Fruit fly (Drosophila melanogaster) whole organism, wandering third instar larva: ENCODE data around the gene Pdfr.
A peak's percentile ranks its signal among the peaks of the same experiment; 100 is the strongest.

Experiments
- Abd-B ChIP-seq: fragments of >200 bp; optimal IDR thresholded peaks from 2 replicates; lab custom pipeline; 2017; ENCODE audit warnings: missing biosample characterization, missing genetic modification characterization
- CG9705 ChIP-seq: fragments of 200-800 bp; sonication (Bioruptor generic); optimal IDR thresholded peaks from 2 replicates; lab custom pipeline; 2018; ENCODE audit warnings: missing biosample characterization, mild to moderate bottlenecking, missing genetic modification characterization
- CrebA ChIP-seq: fragments of 200-800 bp; sonication (Bioruptor generic); optimal IDR thresholded peaks from 2 replicates; lab custom pipeline; 2016; ENCODE audit warnings: missing biosample characterization, mild to moderate bottlenecking, missing genetic modification characterization, borderline replicate concordance
- Dif ChIP-seq: fragments of 200-275, 200-300 bp; sonication (Bioruptor generic); optimal IDR thresholded peaks from 2 replicates; lab custom pipeline; 2018; ENCODE audit warnings: missing biosample characterization, missing genetic modification characterization; ENCODE audit not compliant: partially characterized antibody
- GATAd ChIP-seq: sonication (Bioruptor generic); optimal IDR thresholded peaks from 2 replicates; lab custom pipeline; 2016; ENCODE audit warnings: missing biosample characterization, missing genetic modification characterization
- HLH106 ChIP-seq: fragments of 200-800 bp; optimal IDR thresholded peaks from 3 replicates; lab custom pipeline; 2019; ENCODE audit warnings: missing biosample characterization, mild to moderate bottlenecking, missing genetic modification characterization, moderate library complexity
- Hnf4 ChIP-seq: fragments of 200-800 bp; sonication (Bioruptor generic); optimal IDR thresholded peaks from 2 replicates; lab custom pipeline; 2016; ENCODE audit warnings: missing biosample characterization, mild to moderate bottlenecking, missing genetic modification characterization
- Hr78 ChIP-seq: fragments of >200 bp; optimal IDR thresholded peaks from 2 replicates; lab custom pipeline; 2017; ENCODE audit warnings: missing biosample characterization, missing genetic modification characterization
- Hr83 ChIP-seq: fragments of 200-300 bp; sonication (Bioruptor generic); optimal IDR thresholded peaks from 2 replicates; lab custom pipeline; 2016; ENCODE audit warnings: missing biosample characterization, mild to moderate bottlenecking, missing genetic modification characterization, moderate library complexity; ENCODE audit not compliant: poor library complexity, severe bottlenecking
- Jra ChIP-seq: sonication (Bioruptor generic); optimal IDR thresholded peaks from 2 replicates; lab custom pipeline; 2016; ENCODE audit warnings: missing biosample characterization, missing genetic modification characterization
- Mio ChIP-seq: sonication (Bioruptor generic); optimal IDR thresholded peaks from 2 replicates; lab custom pipeline; 2016; ENCODE audit warnings: missing biosample characterization, missing genetic modification characterization
- Myc ChIP-seq: fragments of >200 bp; optimal IDR thresholded peaks from 2 replicates; lab custom pipeline; 2017
- N ChIP-seq: fragments of >200 bp; optimal IDR thresholded peaks from 2 replicates; lab custom pipeline; 2018; ENCODE audit warnings: missing biosample characterization, missing external identifiers, missing genetic modification characterization
- OdsH ChIP-seq: fragments of 200-800 bp; sonication (Bioruptor generic); optimal IDR thresholded peaks from 2 replicates; lab custom pipeline; 2016; ENCODE audit warnings: missing biosample characterization, mild to moderate bottlenecking, missing genetic modification characterization
- Rel ChIP-seq, 2 experiments: fragments of 200-800 bp; sonication (Bioruptor generic) in 1 of 2; optimal IDR thresholded peaks; 2 replicates in 1 of 2; 3 replicates in 1 of 2; lab custom pipeline; 2016 to 2019; ENCODE audit warnings: mild to moderate bottlenecking in 2 of 2, missing biosample characterization in 2 of 2, missing genetic modification characterization in 2 of 2, moderate library complexity in 1 of 2
- Sp1 ChIP-seq: fragments of 200-800 bp; sonication (Bioruptor generic); optimal IDR thresholded peaks from 3 replicates; lab custom pipeline; 2019; ENCODE audit warnings: missing biosample characterization, mild to moderate bottlenecking, missing genetic modification characterization, moderate library complexity
- Vsx2 ChIP-seq: fragments of 200-300, 225-300 bp; sonication (Bioruptor generic); optimal IDR thresholded peaks from 2 replicates; lab custom pipeline; 2018; ENCODE audit warnings: missing biosample characterization, missing genetic modification characterization; ENCODE audit not compliant: partially characterized antibody
- br ChIP-seq: fragments of 200-800 bp; sonication (Bioruptor generic); optimal IDR thresholded peaks from 2 replicates; lab custom pipeline; 2016; ENCODE audit warnings: missing biosample characterization, missing genetic modification characterization
- brk ChIP-seq: fragments of 200-800 bp; sonication (Bioruptor generic); optimal IDR thresholded peaks from 2 replicates; lab custom pipeline; 2016; ENCODE audit warnings: missing biosample characterization, mild to moderate bottlenecking, missing genetic modification characterization
- dmrt93B ChIP-seq: fragments of 200-800 bp; sonication (Bioruptor generic); optimal IDR thresholded peaks from 2 replicates; lab custom pipeline; 2018; ENCODE audit warnings: missing biosample characterization, mild to moderate bottlenecking, missing genetic modification characterization
- dsf ChIP-seq: sonication (Bioruptor generic); optimal IDR thresholded peaks from 2 replicates; lab custom pipeline; 2016; ENCODE audit warnings: missing biosample characterization, missing genetic modification characterization, borderline replicate concordance
- ey ChIP-seq: fragments of 200-800 bp; sonication (Bioruptor generic); optimal IDR thresholded peaks from 2 replicates; lab custom pipeline; 2016; ENCODE audit warnings: missing biosample characterization, missing genetic modification characterization
- foxo ChIP-seq, 2 experiments: fragments of 200-800 bp; sonication (Bioruptor generic); optimal IDR thresholded peaks; 2 replicates in 1 of 2; 3 replicates in 1 of 2; lab custom pipeline; 2016 to 2017; ENCODE audit warnings: missing biosample characterization in 2 of 2, missing genetic modification characterization in 2 of 2
- fru ChIP-seq: fragments of 200-800 bp; sonication (Bioruptor generic); optimal IDR thresholded peaks from 3 replicates; lab custom pipeline; 2016; ENCODE audit warnings: missing biosample characterization, mild to moderate bottlenecking, missing genetic modification characterization
- h ChIP-seq: fragments of 200-800 bp; sonication (Bioruptor generic); optimal IDR thresholded peaks from 3 replicates; lab custom pipeline; 2016; ENCODE audit warnings: missing biosample characterization, mild to moderate bottlenecking, missing genetic modification characterization
- jim ChIP-seq: fragments of 175-275, 200-325 bp; sonication (Bioruptor generic); optimal IDR thresholded peaks from 2 replicates; lab custom pipeline; 2016; ENCODE audit warnings: missing biosample characterization, mild to moderate bottlenecking, missing genetic modification characterization
- lola ChIP-seq: fragments of >200 bp; optimal IDR thresholded peaks from 2 replicates; lab custom pipeline; 2017; ENCODE audit warnings: missing biosample characterization, missing genetic modification characterization
- pan ChIP-seq: fragments of >200 bp; optimal IDR thresholded peaks from 2 replicates; lab custom pipeline; 2017
- psq ChIP-seq: fragments of 200-800 bp; sonication (Bioruptor generic); optimal IDR thresholded peaks from 3 replicates; lab custom pipeline; 2017; ENCODE audit warnings: missing biosample characterization, mild to moderate bottlenecking, missing genetic modification characterization, moderate library complexity
- rgr ChIP-seq: fragments of 200-800 bp; sonication (Bioruptor generic); optimal IDR thresholded peaks from 3 replicates; lab custom pipeline; 2016; ENCODE audit warnings: missing biosample characterization, mild to moderate bottlenecking, missing genetic modification characterization
- sv ChIP-seq: fragments of 200-800 bp; sonication (Bioruptor generic); optimal IDR thresholded peaks from 3 replicates; lab custom pipeline; 2016; ENCODE audit warnings: missing biosample characterization, missing genetic modification characterization
- usp ChIP-seq: fragments of >200 bp; optimal IDR thresholded peaks from 2 replicates; lab custom pipeline; 2017; ENCODE audit warnings: missing biosample characterization, missing genetic modification characterization
- woc ChIP-seq: sonication (Bioruptor generic); optimal IDR thresholded peaks from 2 replicates; lab custom pipeline; 2016; ENCODE audit warnings: missing biosample characterization, mild to moderate bottlenecking, missing genetic modification characterization

Pdfr gene

DNA sequence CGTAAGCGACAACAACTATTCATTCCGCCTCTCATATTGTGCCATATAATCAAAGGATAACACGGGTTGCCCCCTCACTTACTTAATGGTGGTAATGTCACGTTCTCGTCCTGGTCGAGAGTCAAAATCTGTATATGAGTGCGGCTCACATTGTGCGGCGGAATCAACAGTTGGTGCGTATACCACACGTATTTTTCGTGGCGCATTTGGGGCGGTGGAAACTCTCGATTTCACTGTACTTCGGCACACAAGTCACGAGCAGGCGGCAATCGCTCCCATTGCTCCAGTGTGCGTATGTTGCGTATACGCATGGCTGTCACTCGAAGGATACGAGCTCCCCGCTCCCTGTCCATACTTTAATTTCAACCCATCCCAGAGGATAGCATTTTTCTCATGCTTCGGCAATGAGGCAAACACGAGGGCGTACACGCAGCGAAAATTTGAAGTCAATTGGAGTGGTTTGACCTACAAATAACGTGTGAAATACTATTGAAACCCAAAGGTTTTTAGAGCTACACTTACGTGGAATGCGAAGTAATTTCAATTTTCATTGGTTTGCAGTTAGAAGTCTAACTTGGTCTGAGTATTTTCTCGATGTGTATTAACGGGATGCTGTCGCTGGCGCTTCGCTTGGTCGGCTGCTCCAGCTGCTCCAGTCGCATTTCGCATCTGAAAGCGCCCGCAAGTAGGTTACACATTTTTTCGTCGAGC, 29.9 kb downstream of the Pdfr start:
- TF ChIP-seq dsf: no peak
- no peak for TF ChIP-seq usp (GFP tag; lab: Kevin White, UChicago)
- no peak for TF ChIP-seq CrebA (GFP tag; lab: Kevin White, UChicago)
- TF ChIP-seq Abd-B (GFP tag; lab: Kevin White, UChicago): no peak
- TF ChIP-seq h (GFP tag; lab: Kevin White, UChicago): peak; percentile 38
- TF ChIP-seq brk (GFP tag; lab: Kevin White, UChicago): no peak
- TF ChIP-seq Myc (lab: Kevin White, UChicago): no peak
- no peak for TF ChIP-seq jim
- TF ChIP-seq sv (GFP tag; lab: Kevin White, UChicago): peak; percentile 58
- no peak for TF ChIP-seq Hnf4
- peak; percentile 19 for TF ChIP-seq rgr (GFP tag; lab: Kevin White, UChicago)
- TF ChIP-seq woc (GFP tag; lab: Kevin White, UChicago): no peak
- TF ChIP-seq Hr83: no peak
- peak; percentile 27 for TF ChIP-seq ey (GFP tag; lab: Kevin White, UChicago)
- peak; percentile 10 for TF ChIP-seq OdsH (GFP tag; lab: Kevin White, UChicago)
- no peak for TF ChIP-seq br (GFP tag; lab: Kevin White, UChicago)
- TF ChIP-seq HLH106 (tag; lab: Kevin White, UChicago): no peak
- peak; percentile 2 for TF ChIP-seq psq (GFP tag; lab: Kevin White, UChicago)
- TF ChIP-seq Hr78 (GFP tag; lab: Kevin White, UChicago): no peak
- TF ChIP-seq foxo (GFP tag; optimal IDR thresholded peaks at IDR 0.05; lab: Kevin White, UChicago): peak in 1 of 2 experiments; percentile 44
- TF ChIP-seq lola (GFP tag; lab: Kevin White, UChicago): no peak
- no peak for TF ChIP-seq dmrt93B (GFP tag; lab: Kevin White, UChicago)
- TF ChIP-seq fru (GFP tag; lab: Kevin White, UChicago): peak; percentile 36

DNA sequence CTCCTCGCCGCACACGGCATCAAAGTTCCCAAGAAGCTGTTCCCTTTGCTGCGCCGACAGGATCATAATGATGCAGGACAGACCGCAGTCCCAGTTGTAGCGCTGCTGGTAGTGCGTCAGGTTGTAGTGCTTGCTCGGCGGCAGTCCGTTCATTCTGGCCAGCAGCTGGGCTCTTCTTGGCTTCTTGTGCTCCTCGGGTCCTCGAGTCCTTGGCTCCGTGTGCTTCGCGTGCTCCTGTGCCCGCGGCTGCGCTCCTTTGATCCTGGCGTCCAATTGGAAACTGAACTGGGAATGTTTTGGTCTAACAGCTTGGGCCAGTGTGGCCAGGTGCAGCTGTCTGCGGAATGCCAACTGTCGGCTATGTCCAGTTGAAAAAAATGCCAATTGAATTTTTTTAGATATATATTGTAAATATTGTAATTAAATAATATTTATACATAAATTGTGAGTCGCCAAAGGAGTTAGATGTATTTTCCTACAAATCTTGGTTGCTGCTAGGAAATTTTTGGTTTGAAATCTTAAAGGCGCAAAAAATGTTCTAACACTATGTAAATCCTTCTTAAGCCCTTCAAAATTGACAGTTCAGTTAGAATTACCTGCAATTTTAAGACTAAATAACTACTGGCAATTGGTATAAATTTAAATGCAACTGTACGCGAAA, 33.2 kb downstream of the Pdfr start, which contains the start of gene CG13760:
TSS of gene CG13760 (minus strand) at position 645 of the 661 bp plus-strand sequence.
- no peak for TF ChIP-seq Mio (GFP tag; lab: Kevin White, UChicago)
- no peak for TF ChIP-seq ey (GFP tag; lab: Kevin White, UChicago)
- TF ChIP-seq foxo (GFP tag; optimal IDR thresholded peaks at IDR 0.05; lab: Kevin White, UChicago): peak in 1 of 2 experiments; percentile 13
- no peak for TF ChIP-seq N
- TF ChIP-seq OdsH (GFP tag; lab: Kevin White, UChicago): no peak
- no peak for TF ChIP-seq Hnf4
- TF ChIP-seq Hr78 (GFP tag; lab: Kevin White, UChicago): no peak
- TF ChIP-seq, all 38 proteins: peak for 1

DNA sequence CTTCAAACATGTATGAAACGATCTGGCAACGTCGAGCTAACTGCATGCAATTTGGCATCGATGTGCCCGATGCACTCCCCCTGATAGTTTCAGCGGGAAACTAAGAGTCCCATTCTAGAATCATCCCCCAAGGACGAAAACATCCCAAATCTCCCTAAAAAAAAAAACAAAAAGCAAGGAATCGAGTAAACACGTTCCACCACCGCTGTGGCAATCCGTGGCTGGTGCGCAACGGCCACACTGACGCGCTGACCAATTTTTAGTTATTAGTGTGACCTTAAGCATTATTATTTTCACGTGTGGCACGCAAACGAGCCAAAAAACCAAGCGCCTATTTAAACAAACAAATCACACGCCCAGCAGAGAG, 33.7 kb downstream of the Pdfr start, which contains the start of gene wds:
TSS of gene wds (plus strand) at position 265 of the 367 bp plus-strand sequence.
- no peak for TF ChIP-seq Myc (lab: Kevin White, UChicago)
- no peak for TF ChIP-seq Dif (GFP tag; lab: Kevin White, UChicago)
- no peak for TF ChIP-seq CG9705
- no peak for TF ChIP-seq foxo (GFP tag; optimal IDR thresholded peaks at IDR 0.05; lab: Kevin White, UChicago)
- no peak for TF ChIP-seq sv (GFP tag; lab: Kevin White, UChicago)
- TF ChIP-seq Jra (GFP tag; lab: Kevin White, UChicago): no peak
- no peak for TF ChIP-seq rgr (GFP tag; lab: Kevin White, UChicago)
- no peak for TF ChIP-seq CrebA (GFP tag; lab: Kevin White, UChicago)
- TF ChIP-seq woc (GFP tag; lab: Kevin White, UChicago): no peak
- no peak for TF ChIP-seq Hr83

DNA sequence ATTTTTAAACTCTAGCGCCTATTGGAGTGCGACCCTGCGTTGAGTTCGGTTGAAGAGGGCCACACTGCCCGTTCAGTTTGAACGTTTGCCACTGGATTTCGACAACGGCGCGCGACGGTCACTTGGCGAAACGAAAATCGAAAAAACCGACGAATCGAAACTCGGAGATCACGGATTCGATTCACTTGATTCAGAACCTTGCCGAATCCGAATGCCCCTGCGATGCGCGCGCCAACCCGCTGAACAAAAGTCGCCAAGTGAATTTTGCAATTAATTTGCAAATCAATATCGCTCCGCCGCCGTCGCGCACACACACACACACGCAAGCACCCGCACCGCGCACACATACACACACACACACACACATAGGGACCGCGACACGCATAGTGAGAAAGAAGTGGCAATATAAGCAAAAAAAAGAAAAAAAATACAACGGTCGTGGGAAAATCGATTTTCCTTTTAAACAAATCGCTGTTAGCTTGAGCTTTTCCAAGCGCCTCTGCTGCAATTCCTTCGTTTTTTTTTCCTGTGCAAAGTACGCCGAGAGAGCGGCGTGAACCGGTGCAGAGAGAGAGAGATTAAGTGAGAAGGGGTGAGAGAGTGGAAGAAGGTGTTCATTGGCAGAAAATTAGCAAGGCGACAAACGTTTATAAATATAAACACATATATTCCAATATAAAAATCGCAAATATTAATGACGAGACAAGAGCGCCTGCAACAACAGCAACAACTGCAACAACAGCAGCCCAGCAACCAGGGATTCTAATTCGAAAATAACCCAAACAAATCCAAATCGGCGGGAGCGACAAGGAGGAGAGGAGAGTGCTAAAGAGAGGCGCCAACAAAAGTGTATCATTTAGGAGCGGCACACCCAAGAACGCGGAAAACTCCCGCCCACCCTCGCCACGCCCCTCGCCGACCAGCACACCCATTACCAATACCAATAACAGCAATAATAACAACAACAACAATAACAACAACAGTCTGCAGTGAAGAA, 36.7 kb downstream of the Pdfr start, which contains the start of gene egh:
TSS of gene egh (plus strand) at position 89 of the 997 bp plus-strand sequence.
- no peak for TF ChIP-seq usp (GFP tag; lab: Kevin White, UChicago)
- peak; percentile 77 for TF ChIP-seq h (GFP tag; lab: Kevin White, UChicago)
- no peak for TF ChIP-seq Rel (GFP tag; optimal IDR thresholded peaks at IDR 0.05; lab: Kevin White, UChicago)
- peak; percentile 75 for TF ChIP-seq Rel (tag; optimal IDR thresholded peaks at IDR 0.05; lab: Kevin White, UChicago)
- no peak for TF ChIP-seq Myc (lab: Kevin White, UChicago)
- no peak for TF ChIP-seq GATAd (GFP tag; lab: Kevin White, UChicago)
- peak; percentile 46 for TF ChIP-seq OdsH (GFP tag; lab: Kevin White, UChicago)
- peak; percentile 82 for TF ChIP-seq ey (GFP tag; lab: Kevin White, UChicago)
- peak; percentile 31 to 75 for TF ChIP-seq foxo (GFP tag; optimal IDR thresholded peaks at IDR 0.05; lab: Kevin White, UChicago)
- TF ChIP-seq dsf: no peak
- peak; percentile 82 for TF ChIP-seq fru (GFP tag; lab: Kevin White, UChicago)
- TF ChIP-seq Dif (GFP tag; lab: Kevin White, UChicago): peak; percentile 39
- no peak for TF ChIP-seq HLH106 (tag; lab: Kevin White, UChicago)
- no peak for TF ChIP-seq Hr78 (GFP tag; lab: Kevin White, UChicago)
- no peak for TF ChIP-seq Abd-B (GFP tag; lab: Kevin White, UChicago)
- TF ChIP-seq jim: no peak
- no peak for TF ChIP-seq sv (GFP tag; lab: Kevin White, UChicago)
- TF ChIP-seq Jra (GFP tag; lab: Kevin White, UChicago): no peak
- no peak for TF ChIP-seq N
- TF ChIP-seq dmrt93B (GFP tag; lab: Kevin White, UChicago): no peak
- TF ChIP-seq Mio (GFP tag; lab: Kevin White, UChicago): no peak
- TF ChIP-seq woc (GFP tag; lab: Kevin White, UChicago): no peak
- no peak for TF ChIP-seq Vsx2 (GFP tag; lab: Kevin White, UChicago)
- TF ChIP-seq CG9705: no peak
- peak; percentile 52 for TF ChIP-seq Sp1 (GFP tag; lab: Kevin White, UChicago)
- TF ChIP-seq pan (lab: Kevin White, UChicago): no peak
- no peak for TF ChIP-seq lola (GFP tag; lab: Kevin White, UChicago)
- peak; percentile 74 for TF ChIP-seq rgr (GFP tag; lab: Kevin White, UChicago)
- TF ChIP-seq CrebA (GFP tag; lab: Kevin White, UChicago): no peak
